Worm (Caenorhabditis elegans) whole organism, late embryonic: ENCODE data around the gene lin-24.

ENCODE experiments used
- ama-1 ChIP-seq: fragments of 150-350 bp; optimal IDR thresholded peaks from 2 replicates; lab custom pipeline; 2014
- dve-1 ChIP-seq: sonication (generic microtip); optimal IDR thresholded peaks from 2 replicates; lab custom pipeline; 2017; ENCODE audit warnings: antibody characterized with exemption, mild to moderate bottlenecking, missing genetic modification characterization, missing compliant biosample characterization
- elt-4 ChIP-seq: sonication (generic microtip); optimal IDR thresholded peaks from 2 replicates; lab custom pipeline; 2016; ENCODE audit warnings: missing genetic modification characterization, missing compliant biosample characterization
- fax-1 ChIP-seq: sonication (generic microtip); optimal IDR thresholded peaks from 2 replicates; lab custom pipeline; 2016; ENCODE audit warnings: missing genotype, missing genetic modification characterization, missing compliant biosample characterization
- fkh-10 ChIP-seq: fragments of 150-350 bp; optimal IDR thresholded peaks from 2 replicates; lab custom pipeline; 2014; ENCODE audit warnings: missing biosample characterization, missing genetic modification reagents, missing genetic modification characterization
- nfya-1 ChIP-seq: sonication (generic microtip); optimal IDR thresholded peaks from 2 replicates; lab custom pipeline; 2017; ENCODE audit warnings: missing genetic modification characterization, mild to moderate bottlenecking, missing compliant biosample characterization, antibody characterized with exemption, moderate library complexity
- odd-2 ChIP-seq: sonication (generic microtip); optimal IDR thresholded peaks from 2 replicates; lab custom pipeline; 2017; ENCODE audit warnings: antibody characterized with exemption, mild to moderate bottlenecking, missing genetic modification characterization, missing compliant biosample characterization
- pat-9 ChIP-seq: fragments of 200-800 bp; sonication (Bioruptor generic); optimal IDR thresholded peaks from 2 replicates; lab custom pipeline; 2018; ENCODE audit warnings: mild to moderate bottlenecking, missing genetic modification characterization, moderate library complexity, missing compliant biosample characterization
- rnt-1 ChIP-seq: sonication (generic microtip); optimal IDR thresholded peaks from 2 replicates; lab custom pipeline; 2016; ENCODE audit warnings: missing genetic modification characterization, missing compliant biosample characterization
- syd-9 ChIP-seq: sonication (generic microtip); optimal IDR thresholded peaks from 2 replicates; lab custom pipeline; 2016; ENCODE audit warnings: mild to moderate bottlenecking, missing genetic modification characterization, moderate library complexity, missing compliant biosample characterization
- unc-86 ChIP-seq: sonication (generic microtip); optimal IDR thresholded peaks from 2 replicates; lab custom pipeline; 2016; ENCODE audit warnings: missing genetic modification characterization, missing compliant biosample characterization

ce11 chrIV:12114498-12114897 lies 14.8 kb upstream of the lin-24 start:
- TF ChIP-seq elt-4 (tag; lab: Kevin White, UChicago): no peak
- no peak for TF ChIP-seq fkh-10 (GFP tag; lab: Kevin White, UChicago)
- no peak for TF ChIP-seq nfya-1 (tag; lab: Kevin White, UChicago)
- no peak for TF ChIP-seq rnt-1 (tag; lab: Kevin White, UChicago)
- no peak for TF ChIP-seq dve-1 (tag; lab: Kevin White, UChicago)
- no peak for TF ChIP-seq syd-9 (tag; lab: Kevin White, UChicago)
- TF ChIP-seq pat-9 (tag; lab: Kevin White, UChicago): no peak
- TF ChIP-seq fax-1 (tag; lab: Kevin White, UChicago): no peak
- no peak for TF ChIP-seq odd-2
- no peak for TF ChIP-seq unc-86 (tag; lab: Kevin White, UChicago)
- TF ChIP-seq ama-1 (lab: Kevin White, UChicago): no peak
